Worm (Caenorhabditis elegans) whole organism, mixed stage, embryonic: ENCODE data around the gene C47E12.10.

Experiments
- lin-13 ChIP-seq: fragments of 150-350 bp; optimal IDR thresholded peaks from 2 replicates; lab custom pipeline; 2014; ENCODE audit warnings: missing biosample characterization, missing genetic modification characterization
- nhr-28 ChIP-seq: fragments of 150-350 bp; optimal IDR thresholded peaks from 2 replicates; lab custom pipeline; 2014; ENCODE audit warnings: missing biosample characterization, missing genetic modification characterization

ce11 chrIV:9989416-9989815, 16.8 kb downstream of the C47E12.10 start:
- no peak for TF ChIP-seq nhr-28 (tag; lab: Kevin White, UChicago)
- TF ChIP-seq lin-13 (tag; lab: Kevin White, UChicago): no peak
